Worm (Caenorhabditis elegans): ENCODE measurements around the gene F44A6.4.
A peak's percentile ranks its signal among the peaks of the same experiment; 100 is the strongest.

The F44A6.4 gene

DNA sequence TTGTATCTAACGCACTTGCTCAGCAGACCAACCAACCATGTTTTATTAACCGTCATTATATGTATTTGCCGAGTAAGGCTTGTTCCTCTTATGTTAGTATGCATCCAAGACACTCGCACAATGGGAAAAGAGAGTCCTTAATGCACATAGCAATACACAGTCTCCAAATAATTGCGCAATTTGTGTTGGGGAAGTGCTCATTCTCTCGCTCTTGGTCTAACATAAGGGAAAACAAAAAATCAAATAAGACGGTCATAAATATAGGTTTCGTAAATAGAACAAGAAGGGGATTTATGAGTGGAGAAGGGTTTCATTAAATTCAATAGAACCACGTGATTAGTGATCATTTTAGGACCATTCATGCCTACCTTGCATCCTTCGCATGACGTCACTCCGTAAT is 11.8 kb downstream of the F44A6.4 start:
- no peak for TF ChIP-seq mes-2 (tag; optimal IDR thresholded peaks at IDR 0.05; ENCODE audit: poor library complexity, severe bottlenecking)

DNA sequence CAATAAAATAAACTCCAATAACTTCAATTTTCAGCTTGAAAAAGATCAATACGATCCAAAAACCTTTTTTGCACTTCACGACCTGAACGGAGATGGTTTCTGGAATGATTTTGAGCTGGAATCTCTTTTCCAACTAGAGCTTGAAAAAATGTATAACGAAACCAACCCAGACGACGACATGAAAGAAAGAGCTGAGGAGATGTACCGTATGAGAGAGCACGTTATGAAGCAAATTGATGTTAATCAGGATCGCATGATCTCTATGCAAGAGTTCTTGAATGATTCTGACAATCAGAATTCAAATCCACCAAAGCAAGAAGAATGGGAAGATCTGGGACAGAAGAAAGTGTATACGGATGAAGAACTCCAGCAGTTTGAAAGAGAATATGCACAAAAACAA is 16.1 kb downstream of the F44A6.4 start:
- no peak for TF ChIP-seq lin-13 (GFP tag; optimal IDR thresholded peaks at IDR 0.05)
- TF ChIP-seq unc-62 (GFP tag; optimal IDR thresholded peaks at IDR 0.05 in 1 of 2), result peak in 1 of 2 experiments; percentile 64
- no peak for TF ChIP-seq unc-62 (tag; optimal IDR thresholded peaks at IDR 0.05)
- TF ChIP-seq lin-15B (tag; optimal IDR thresholded peaks at IDR 0.05), result no peak

DNA sequence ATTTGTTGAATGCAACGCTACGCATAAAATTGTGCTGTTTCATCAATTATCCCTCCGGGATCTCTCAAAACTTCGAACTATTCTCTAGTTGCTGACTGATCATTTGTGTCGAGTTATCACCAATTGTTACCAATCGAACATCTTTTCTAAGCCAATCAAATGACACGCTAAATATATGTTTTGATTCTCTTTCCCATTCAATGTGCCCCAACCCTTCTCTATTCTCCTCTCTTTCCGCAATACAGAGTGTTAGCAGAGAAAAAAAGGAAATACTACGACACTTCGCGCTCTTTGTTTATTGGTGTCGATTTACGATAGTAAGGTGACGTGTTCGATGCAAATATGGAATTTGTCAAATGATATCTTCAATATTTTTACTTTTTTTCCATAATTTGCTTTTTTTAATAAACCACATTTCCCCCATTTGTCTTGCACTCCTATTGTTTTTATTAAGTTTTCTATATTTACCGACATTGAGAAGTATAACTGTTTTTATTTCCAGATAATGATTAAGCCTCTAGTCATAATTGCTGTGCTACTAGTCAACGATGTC is 18.0 kb downstream of the F44A6.4 start, which contains the start of gene nucb-1:
TSS of gene nucb-1 (plus strand) at position 503 of the 553 bp plus-strand sequence.
- TF ChIP-seq daf-16 (GFP tag; optimal IDR thresholded peaks at IDR 0.05), result no peak
- TF ChIP-seq daf-16 (tag; optimal IDR thresholded peaks at IDR 0.05), result peak; percentile 50
- no peak for TF ChIP-seq Y5F2A.4 (GFP tag; optimal IDR thresholded peaks at IDR 0.05)
- peak; percentile 39 for TF ChIP-seq nhr-25 (tag; optimal IDR thresholded peaks at IDR 0.05; ENCODE audit: borderline replicate concordance, insufficient read depth)
- TF ChIP-seq skn-1 (tag; optimal IDR thresholded peaks at IDR 0.05), result no peak
- no peak for TF ChIP-seq aly-2 (tag; optimal IDR thresholded peaks at IDR 0.05)
- TF ChIP-seq mdl-1 (tag; optimal IDR thresholded peaks at IDR 0.05), result peak in 1 of 2 experiments; percentile 28
- peak; percentile 39; the same call in 1 of the 2 replicates for TF ChIP-seq T26A8.4 (GFP tag; IDR thresholded peaks at IDR 0.05)
- TF ChIP-seq lim-7 (GFP tag; IDR thresholded peaks at IDR 0.05), result no peak
- TF ChIP-seq duxl-1 (tag; optimal IDR thresholded peaks at IDR 0.05; ENCODE audit: poor library complexity), result peak; percentile 28
- TF ChIP-seq set-16 (GFP tag; IDR thresholded peaks at IDR 0.05), result no peak
- TF ChIP-seq spr-3 (GFP tag; optimal IDR thresholded peaks at IDR 0.05), result no peak
- TF ChIP-seq nhr-77 (tag; optimal IDR thresholded peaks at IDR 0.05), result peak; percentile 69
- TF ChIP-seq mxl-3 (GFP tag; optimal IDR thresholded peaks at IDR 0.05), result peak; percentile 60
- TF ChIP-seq mep-1 (tag; optimal IDR thresholded peaks at IDR 0.05), result peak; percentile 90
- TF ChIP-seq aha-1 (tag), result peak; percentile 59
- peak; percentile 65 for TF ChIP-seq rbr-2 (tag; optimal IDR thresholded peaks at IDR 0.05)
- peak; percentile 33; the same call in 1 of the 2 replicates for TF ChIP-seq dmd-6 (GFP tag; IDR thresholded peaks at IDR 0.05)
- peak; percentile 78 for TF ChIP-seq hlh-30 (tag; optimal IDR thresholded peaks at IDR 0.05; ENCODE audit: insufficient read depth)
- no peak for TF ChIP-seq egl-27 (tag; optimal IDR thresholded peaks at IDR 0.05)
- peak; percentile 79 for TF ChIP-seq dve-1 (tag; optimal IDR thresholded peaks at IDR 0.05; ENCODE audit: insufficient read depth)
- peak; percentile 15 to 90 for TF ChIP-seq lsy-2 (tag; optimal IDR thresholded peaks at IDR 0.05)
- peak; percentile 41 for TF ChIP-seq dpl-1 (GFP tag; optimal IDR thresholded peaks at IDR 0.05)
- peak; percentile 81 for TF ChIP-seq mes-2 (tag; optimal IDR thresholded peaks at IDR 0.05; ENCODE audit: poor library complexity, severe bottlenecking)
- peak; percentile 72 for TF ChIP-seq nhr-11 (tag; optimal IDR thresholded peaks at IDR 0.05)
- TF ChIP-seq unc-62 (GFP tag; optimal IDR thresholded peaks at IDR 0.05 in 1 of 2), result peak in 1 of 2 experiments; percentile 88
- TF ChIP-seq unc-62 (tag; optimal IDR thresholded peaks at IDR 0.05), result no peak
- TF ChIP-seq pha-4 (GFP tag; IDR thresholded peaks at IDR 0.05), result no peak
- TF ChIP-seq pha-4 (tag; optimal IDR thresholded peaks at IDR 0.05), result peak; percentile 66
- TF ChIP-seq hlh-11 (tag; optimal IDR thresholded peaks at IDR 0.05), result peak; percentile 72
- no peak for TF ChIP-seq tag-97 (GFP tag; IDR thresholded peaks at IDR 0.05)
- TF ChIP-seq lir-3 (tag; optimal IDR thresholded peaks at IDR 0.05), result no peak
- TF ChIP-seq ceh-44 (GFP tag; IDR thresholded peaks at IDR 0.05), result no peak
- TF ChIP-seq R02D3.7 (tag; optimal IDR thresholded peaks at IDR 0.05), result peak; percentile 59
- no peak for TF ChIP-seq cey-2 (tag; optimal IDR thresholded peaks at IDR 0.05; ENCODE audit: borderline replicate concordance, insufficient read depth)
- TF ChIP-seq hif-1 (tag; optimal IDR thresholded peaks at IDR 0.05), result peak in 1 of 2 experiments; percentile 37
- TF ChIP-seq ctbp-1 (GFP tag; IDR thresholded peaks at IDR 0.05), result no peak
- TF ChIP-seq hmg-1.1 (GFP tag; IDR thresholded peaks at IDR 0.05), result peak; percentile 62
- peak; percentile 98 for TF ChIP-seq T20F7.1 (GFP tag; optimal IDR thresholded peaks at IDR 0.05)
- peak; percentile 82 for TF ChIP-seq nhr-6 (tag; optimal IDR thresholded peaks at IDR 0.05)
- peak; percentile 78 for TF ChIP-seq nhr-28 (tag; optimal IDR thresholded peaks at IDR 0.05)
